Worm (Caenorhabditis elegans): ENCODE measurements around the gene elo-7.

DNA sequence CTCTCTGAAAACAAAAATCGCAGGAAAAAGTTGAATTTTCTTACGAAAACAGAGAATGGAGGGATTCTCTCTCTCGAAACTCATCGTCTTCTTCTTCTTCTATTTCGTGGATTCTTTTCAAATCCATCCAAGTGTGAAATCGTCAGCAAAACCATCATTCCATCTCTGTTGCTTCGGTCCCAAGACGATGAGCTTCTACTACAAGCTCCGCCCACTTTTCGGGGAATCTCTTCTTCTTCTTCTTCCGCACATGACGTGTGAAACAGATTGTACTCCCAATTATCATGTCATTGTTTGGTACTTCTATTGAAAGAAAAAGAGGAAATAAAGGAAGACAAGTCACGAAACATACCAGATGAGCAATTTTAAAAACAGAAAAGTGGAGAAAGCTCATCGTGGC lies 6.6 kb upstream of the elo-7 start:
- no peak for TF ChIP-seq dpl-1 (GFP tag; optimal IDR thresholded peaks at IDR 0.05)
- TF ChIP-seq egl-27 (tag; optimal IDR thresholded peaks at IDR 0.05): no peak
- TF ChIP-seq aha-1 (tag; optimal IDR thresholded peaks at IDR 0.05): no peak
- no peak for TF ChIP-seq mef-2 (tag; optimal IDR thresholded peaks at IDR 0.05)
- TF ChIP-seq fkh-10 (GFP tag; optimal IDR thresholded peaks at IDR 0.05): no peak
- TF ChIP-seq lin-39 (tag; optimal IDR thresholded peaks at IDR 0.05): no peak
- no peak for TF ChIP-seq sox-4 (tag; optimal IDR thresholded peaks at IDR 0.05)
- TF ChIP-seq snpc-4 (tag; optimal IDR thresholded peaks at IDR 0.05): no peak
- no peak for TF ChIP-seq elt-3 (tag; optimal IDR thresholded peaks at IDR 0.05)
- no peak for TF ChIP-seq lin-35 (GFP tag; optimal IDR thresholded peaks at IDR 0.05)
